Fruit fly (Drosophila melanogaster) whole organism, embryonic: Measurements from ENCODE around the gene CG43675.
A peak's percentile ranks its signal among the peaks of the same experiment; 100 is the strongest.

Experiments
- ATbp ChIP-seq: fragments of 200-800 bp; sonication (Bioruptor generic); optimal IDR thresholded peaks from 2 replicates; lab custom pipeline; 2017; ENCODE audit warnings: missing biosample characterization, mild to moderate bottlenecking, missing genetic modification characterization, missing genetic modification reagents
- CG10565 ChIP-seq: fragments of 200-800 bp; sonication (Bioruptor generic); optimal IDR thresholded peaks from 3 replicates; lab custom pipeline; 2016; ENCODE audit warnings: missing biosample characterization, mild to moderate bottlenecking, missing genetic modification characterization
- CG12942 ChIP-seq: fragments of 200-800 bp; sonication (Bioruptor generic); optimal IDR thresholded peaks from 3 replicates; lab custom pipeline; 2016; ENCODE audit warnings: missing biosample characterization, missing genetic modification characterization
- CG13775 ChIP-seq: fragments of 200-800 bp; sonication (Bioruptor generic); optimal IDR thresholded peaks from 3 replicates; lab custom pipeline; 2017; ENCODE audit warnings: missing biosample characterization, mild to moderate bottlenecking, missing genetic modification characterization
- CG14667 ChIP-seq: fragments of 200-800 bp; sonication (Bioruptor generic); IDR thresholded peaks from 2 replicates; pipeline ENCODE4 v1.3.6; 2022; ENCODE audit warnings: missing biosample characterization, missing genetic modification characterization
- CG14860 ChIP-seq: fragments of 200-800 bp; sonication (Bioruptor generic); IDR thresholded peaks from 3 replicates; pipeline ENCODE4 v1.3.6; 2022; ENCODE audit warnings: missing biosample characterization, missing genetic modification characterization; ENCODE audit not compliant: partially characterized antibody
- CG17829 ChIP-seq: fragments of 200-800 bp; optimal IDR thresholded peaks from 2 replicates; lab custom pipeline; 2019; ENCODE audit warnings: missing biosample characterization, mild to moderate bottlenecking, missing genetic modification characterization, moderate library complexity
- CG17912 ChIP-seq: fragments of 200-800 bp; sonication (Bioruptor generic); optimal IDR thresholded peaks from 2 replicates; lab custom pipeline; 2018; ENCODE audit warnings: missing biosample characterization, mild to moderate bottlenecking, missing genetic modification characterization
- CG18599 ChIP-seq: fragments of 200-800 bp; sonication (Bioruptor generic); optimal IDR thresholded peaks from 3 replicates; lab custom pipeline; 2017; ENCODE audit warnings: missing biosample characterization, missing genetic modification characterization, mild to moderate bottlenecking, moderate library complexity, missing genetic modification reagents
- CG2129 ChIP-seq: fragments of 200-800 bp; sonication (Bioruptor generic); IDR thresholded peaks from 2 replicates; pipeline ENCODE4 v1.3.6; 2022; ENCODE audit warnings: missing biosample characterization, missing genetic modification characterization; ENCODE audit not compliant: partially characterized antibody
- CG3163 ChIP-seq: fragments of 200-800 bp; sonication (Bioruptor generic); optimal IDR thresholded peaks from 3 replicates; lab custom pipeline; 2016; ENCODE audit warnings: missing biosample characterization, missing genetic modification characterization
- CG33557 ChIP-seq: fragments of 200-800 bp; sonication (Bioruptor generic); optimal IDR thresholded peaks from 2 replicates; lab custom pipeline; 2019; ENCODE audit warnings: missing biosample characterization, mild to moderate bottlenecking, missing genetic modification characterization, moderate library complexity
- CG34224 ChIP-seq: fragments of 200-800 bp; sonication (Bioruptor generic); IDR thresholded peaks from 3 replicates; pipeline ENCODE4 v1.3.6; 2022; ENCODE audit warnings: missing biosample characterization, missing genetic modification characterization; ENCODE audit not compliant: partially characterized antibody
- CG4328 ChIP-seq: fragments of 200-800 bp; sonication (Bioruptor generic); optimal IDR thresholded peaks from 3 replicates; lab custom pipeline; 2017; ENCODE audit warnings: missing biosample characterization, missing genetic modification reagents, missing genetic modification characterization
- CG6689 ChIP-seq: fragments of 200-800 bp; sonication (Bioruptor generic); IDR thresholded peaks from 2 replicates; pipeline ENCODE4 v1.3.6; 2022; ENCODE audit warnings: missing biosample characterization, missing genetic modification characterization
- CG8944 ChIP-seq: fragments of 200-800 bp; sonication (Bioruptor generic); optimal IDR thresholded peaks from 3 replicates; lab custom pipeline; 2016; ENCODE audit warnings: missing biosample characterization, missing genetic modification characterization
- CG9215 ChIP-seq: fragments of 200-800 bp; sonication (Bioruptor generic); IDR thresholded peaks from 2 replicates; pipeline ENCODE4 v1.3.6; 2022; ENCODE audit warnings: missing biosample characterization, missing genetic modification characterization
- CG9727 ChIP-seq: fragments of 200-800 bp; sonication (Bioruptor generic); optimal IDR thresholded peaks from 3 replicates; lab custom pipeline; 2017; ENCODE audit warnings: missing biosample characterization, mild to moderate bottlenecking, missing genetic modification characterization
- Ets65A ChIP-seq: fragments of 200-800 bp; sonication (Bioruptor generic); peaks from one replicate; lab custom pipeline; 2016; ENCODE audit warnings: missing biosample characterization, missing genetic modification characterization
- Gug ChIP-seq: fragments of 200-800 bp; sonication (Bioruptor generic); IDR thresholded peaks from 4 replicates; pipeline ENCODE4 v1.3.6; 2022; ENCODE audit warnings: missing biosample characterization, missing genetic modification characterization
- HLH3B ChIP-seq: fragments of 200-800 bp; sonication (Bioruptor generic); IDR thresholded peaks from 2 replicates; pipeline ENCODE4 v1.3.6; 2022; ENCODE audit warnings: missing biosample characterization, missing genetic modification characterization
- Lim3 ChIP-seq: fragments of 200-800 bp; sonication (Bioruptor generic); IDR thresholded peaks from 2 replicates; pipeline ENCODE4 v1.3.6; 2022; ENCODE audit warnings: missing biosample characterization, missing genetic modification characterization
- Max ChIP-seq: fragments of 200-800 bp; sonication (Bioruptor generic); optimal IDR thresholded peaks from 2 replicates; lab custom pipeline; 2016; ENCODE audit warnings: missing biosample characterization, mild to moderate bottlenecking, missing genetic modification characterization
- Nf-YA ChIP-seq: fragments of 200-800 bp; sonication (Bioruptor generic); IDR thresholded peaks from 2 replicates; pipeline ENCODE4 v1.3.6; 2022; ENCODE audit warnings: missing biosample characterization, missing genetic modification characterization
- Oli ChIP-seq: fragments of 200-800 bp; sonication (Bioruptor generic); optimal IDR thresholded peaks from 2 replicates; lab custom pipeline; 2018; ENCODE audit warnings: missing biosample characterization, mild to moderate bottlenecking, missing genetic modification characterization, moderate library complexity
- Poxn ChIP-seq: fragments of 200-800 bp; sonication (Bioruptor generic); IDR thresholded peaks from 2 replicates; pipeline ENCODE4 v1.3.6; 2022; ENCODE audit warnings: missing biosample characterization, missing genetic modification characterization
- Tbp ChIP-seq: fragments of >200 bp; optimal IDR thresholded peaks from 2 replicates; lab custom pipeline; 2018; ENCODE audit warnings: missing biosample characterization, missing genetic modification characterization
- Trl ChIP-seq, 3 experiments: fragments of >200 bp in 2 of 3; fragments of 200-800 bp in 1 of 3; sonication (Bioruptor generic) in 1 of 3; optimal IDR thresholded peaks; 2 replicates in 1 of 3; 3 replicates in 2 of 3; lab custom pipeline; 2016 to 2017; ENCODE audit warnings: missing biosample characterization in 1 of 3, missing genetic modification characterization in 1 of 3
- bigmax ChIP-seq: fragments of 200-800 bp; sonication (Bioruptor generic); optimal IDR thresholded peaks from 2 replicates; lab custom pipeline; 2018; ENCODE audit warnings: missing biosample characterization, mild to moderate bottlenecking, missing genetic modification characterization
- chinmo ChIP-seq: fragments of 200-800 bp; sonication (Bioruptor generic); IDR thresholded peaks from 4 replicates; pipeline ENCODE4 v1.3.6; 2022; ENCODE audit warnings: missing biosample characterization, missing genetic modification characterization; ENCODE audit not compliant: partially characterized antibody
- ems ChIP-seq: fragments of 200-800 bp; sonication (Bioruptor generic); optimal IDR thresholded peaks from 3 replicates; lab custom pipeline; 2016; ENCODE audit warnings: missing biosample characterization, missing genetic modification characterization
- grau ChIP-seq: fragments of 200-800 bp; optimal IDR thresholded peaks from 3 replicates; lab custom pipeline; 2019; ENCODE audit warnings: missing biosample characterization, mild to moderate bottlenecking, missing genetic modification characterization, moderate library complexity
- inv ChIP-seq: fragments of 200-800 bp; sonication (Bioruptor generic); IDR thresholded peaks from 2 replicates; pipeline ENCODE4 v1.3.6; 2022; ENCODE audit warnings: missing biosample characterization, missing genetic modification characterization; ENCODE audit not compliant: partially characterized antibody
- jigr1 ChIP-seq: fragments of 200-800 bp; sonication (Bioruptor generic); IDR thresholded peaks from 3 replicates; pipeline ENCODE4 v1.3.6; 2022; ENCODE audit warnings: missing biosample characterization, missing genetic modification characterization
- kah ChIP-seq: fragments of 200-800 bp; sonication (Bioruptor generic); optimal IDR thresholded peaks from 2 replicates; lab custom pipeline; 2018; ENCODE audit warnings: missing biosample characterization, mild to moderate bottlenecking, missing genetic modification characterization
- nerfin-1 ChIP-seq: fragments of 200-800 bp; sonication (Bioruptor generic); optimal IDR thresholded peaks from 3 replicates; lab custom pipeline; 2019; ENCODE audit warnings: missing biosample characterization, mild to moderate bottlenecking, missing genetic modification characterization, moderate library complexity
- nmo ChIP-seq: fragments of 200-800 bp; sonication (Bioruptor generic); optimal IDR thresholded peaks from 2 replicates; lab custom pipeline; 2018; ENCODE audit warnings: missing biosample characterization, mild to moderate bottlenecking, missing genetic modification characterization, moderate library complexity
- pita ChIP-seq: fragments of 200-800 bp; sonication (Bioruptor generic); optimal IDR thresholded peaks from 2 replicates; lab custom pipeline; 2017; ENCODE audit warnings: missing biosample characterization, mild to moderate bottlenecking, missing genetic modification characterization
- prd ChIP-seq, 3 experiments: fragments of >200 bp in 2 of 3; fragments of 200-800 bp in 1 of 3; sonication (Bioruptor generic) in 1 of 3; optimal IDR thresholded peaks in 2 of 3; IDR thresholded peaks in 1 of 3; 2 replicates in 2 of 3; 3 replicates in 1 of 3; pipeline versions ENCODE4 v1.3.6 to Lab custom; 2017 to 2022; ENCODE audit warnings: missing biosample characterization in 1 of 3, missing genetic modification characterization in 1 of 3
- psq ChIP-seq: fragments of 200-800 bp; sonication (Bioruptor generic); optimal IDR thresholded peaks from 2 replicates; lab custom pipeline; 2017; ENCODE audit warnings: missing biosample characterization, missing genetic modification characterization
- repo ChIP-seq: fragments of 200-800 bp; sonication (Bioruptor generic); optimal IDR thresholded peaks from 2 replicates; lab custom pipeline; 2016; ENCODE audit warnings: missing biosample characterization, missing genetic modification characterization
- rib ChIP-seq: fragments of 200-800 bp; sonication (Bioruptor generic); IDR thresholded peaks from 2 replicates; pipeline ENCODE4 v1.3.6; 2022; ENCODE audit warnings: missing biosample characterization, missing genetic modification characterization
- ro ChIP-seq: fragments of 200-800 bp; sonication (Bioruptor generic); IDR thresholded peaks from 2 replicates; pipeline ENCODE4 v1.3.6; 2022; ENCODE audit warnings: missing biosample characterization, missing genetic modification characterization
- seq ChIP-seq: fragments of 200-800 bp; sonication (Bioruptor generic); IDR thresholded peaks from 2 replicates; pipeline ENCODE4 v1.3.6; 2022; ENCODE audit warnings: missing biosample characterization, missing genetic modification characterization
- stc ChIP-seq: fragments of 200-800 bp; sonication (Bioruptor generic); IDR thresholded peaks from 2 replicates; pipeline ENCODE4 v1.3.6; 2022; ENCODE audit warnings: missing biosample characterization, missing genetic modification characterization
- stwl ChIP-seq: fragments of 200-800 bp; sonication (Bioruptor generic); optimal IDR thresholded peaks from 3 replicates; lab custom pipeline; 2018; ENCODE audit warnings: missing biosample characterization, mild to moderate bottlenecking, missing genetic modification characterization, moderate library complexity
- toy ChIP-seq: fragments of 200-800 bp; sonication (Bioruptor generic); IDR thresholded peaks from 2 replicates; pipeline ENCODE4 v1.3.6; 2022; ENCODE audit warnings: missing biosample characterization, missing genetic modification characterization
- unc-4 ChIP-seq: fragments of 200-800 bp; sonication (Bioruptor generic); IDR thresholded peaks from 2 replicates; pipeline ENCODE4 v1.3.6; 2022; ENCODE audit warnings: missing biosample characterization, missing genetic modification characterization; ENCODE audit not compliant: partially characterized antibody

CG43675 gene

dm6 chr3R:9378644-9379411, 23.5 kb downstream of the CG43675 start (continued):
- TF ChIP-seq CG2129 (GFP tag; lab: Robert Waterston, UW) (no peak), grau (tag; lab: Kevin White, UChicago) (peak; percentile 59), Oli (peak; percentile 62), Nf-YA (GFP tag; lab: Robert Waterston, UW) (0 out of 2 replicates have a peak, but pooled peaks have one; percentile 8), seq (no peak), ems (GFP tag; lab: Kevin White, UChicago) (no peak), jigr1 (GFP tag; lab: Robert Waterston, UW) (no peak), CG4328 (GFP tag; lab: Kevin White, UChicago) (peak; percentile 35), kah (GFP tag; lab: Kevin White, UChicago) (no peak), prd (optimal IDR thresholded peaks at IDR 0.05; lab: Kevin White, UChicago) (no peak), prd (GFP tag; IDR thresholded peaks at IDR 0.05; lab: Robert Waterston, UW) (peak; percentile 79; the same call in 2 of the 3 replicates), CG8944 (no peak), CG14667 (GFP tag; lab: Robert Waterston, UW) (no peak), CG10565 (no peak), pita (GFP tag; lab: Kevin White, UChicago) (no peak), CG3163 (no peak), rib (GFP tag; lab: Robert Waterston, UW) (no peak), CG6689 (GFP tag; lab: Robert Waterston, UW) (peak; percentile 61), bigmax (GFP tag; lab: Kevin White, UChicago) (no peak), inv (GFP tag; lab: Robert Waterston, UW) (no peak), CG17912 (GFP tag; lab: Kevin White, UChicago) (no peak), CG14860 (GFP tag; lab: Robert Waterston, UW) (no peak), Max (GFP tag; lab: Kevin White, UChicago) (peak; percentile 24), Tbp (no peak), stc (GFP tag; lab: Robert Waterston, UW) (peak; percentile 35; the same call in 1 of the 2 replicates), CG18599 (GFP tag; lab: Kevin White, UChicago) (peak; percentile 34), HLH3B (GFP tag; lab: Robert Waterston, UW) (no peak), CG12942 (no peak), nmo (GFP tag; lab: Kevin White, UChicago) (peak; percentile 79), CG34224 (GFP tag; lab: Robert Waterston, UW) (no peak), unc-4 (GFP tag; lab: Robert Waterston, UW) (no peak), Poxn (GFP tag; lab: Robert Waterston, UW) (no peak), repo (GFP tag; lab: Kevin White, UChicago) (no peak), stwl (tag; lab: Kevin White, UChicago) (no peak), ATbp (peak; percentile 46), CG17829 (tag; lab: Kevin White, UChicago) (peak; percentile 85), CG9215 (GFP tag; lab: Robert Waterston, UW) (no peak), ro (GFP tag; lab: Robert Waterston, UW) (no peak), toy (GFP tag; lab: Robert Waterston, UW) (no peak), nerfin-1 (tag; lab: Kevin White, UChicago) (peak; percentile 42), CG13775 (GFP tag; lab: Kevin White, UChicago) (peak; percentile 74), Trl (optimal IDR thresholded peaks at IDR 0.05; lab: Kevin White, UChicago) (no peak), Trl (GFP tag; optimal IDR thresholded peaks at IDR 0.05; lab: Kevin White, UChicago) (peak; percentile 1), psq (GFP tag; lab: Kevin White, UChicago) (peak; percentile 15), CG9727 (GFP tag; lab: Kevin White, UChicago) (peak; percentile 91), chinmo (GFP tag; lab: Robert Waterston, UW) (no peak), Lim3 (no peak), Gug (GFP tag; lab: Robert Waterston, UW) (no peak), Ets65A (GFP tag; lab: Kevin White, UChicago) (peak; percentile 32), CG33557 (GFP tag; lab: Kevin White, UChicago) (peak; percentile 85)
